Fruit fly (Drosophila melanogaster) whole organism, embryonic: Measurements from ENCODE around the gene CG44385.

Experiments
- BEAF-32 ChIP-seq: fragments of 200-800 bp; sonication (Bioruptor generic); optimal IDR thresholded peaks from 3 replicates; lab custom pipeline; 2017; ENCODE audit warnings: missing biosample characterization, missing genetic modification characterization, mild to moderate bottlenecking, moderate library complexity, missing genetic modification reagents
- BtbVII ChIP-seq: fragments of 200-800 bp; sonication (Bioruptor generic); optimal IDR thresholded peaks from 3 replicates; lab custom pipeline; 2017; ENCODE audit warnings: missing biosample characterization, mild to moderate bottlenecking, missing genetic modification characterization
- CG10147 ChIP-seq: fragments of 200-800 bp; sonication (Bioruptor generic); optimal IDR thresholded peaks from 2 replicates; lab custom pipeline; 2019; ENCODE audit warnings: missing biosample characterization, mild to moderate bottlenecking, missing genetic modification characterization, moderate library complexity
- CG10565 ChIP-seq: fragments of 200-800 bp; sonication (Bioruptor generic); optimal IDR thresholded peaks from 3 replicates; lab custom pipeline; 2016; ENCODE audit warnings: missing biosample characterization, mild to moderate bottlenecking, missing genetic modification characterization
- CG10959 ChIP-seq: fragments of 200-800 bp; sonication (Bioruptor generic); IDR thresholded peaks from 2 replicates; pipeline ENCODE4 v1.3.6; 2022; ENCODE audit warnings: missing biosample characterization, missing genetic modification characterization
- CG11456 ChIP-seq: fragments of 200-800 bp; sonication (Bioruptor generic); IDR thresholded peaks from 3 replicates; pipeline ENCODE4 v1.3.6; 2022; ENCODE audit warnings: missing biosample characterization, missing genetic modification characterization
- CG11560 ChIP-seq: fragments of 200-800 bp; sonication (Bioruptor generic); IDR thresholded peaks from 3 replicates; pipeline ENCODE4 v1.3.6; 2022; ENCODE audit warnings: missing biosample characterization, missing genetic modification characterization
- CG12071 ChIP-seq: fragments of 200-800 bp; sonication (Bioruptor generic); optimal IDR thresholded peaks from 3 replicates; lab custom pipeline; 2018; ENCODE audit warnings: missing biosample characterization, mild to moderate bottlenecking, missing genetic modification characterization
- CG12104 ChIP-seq: fragments of 200-800 bp; sonication (Bioruptor generic); optimal IDR thresholded peaks from 3 replicates; lab custom pipeline; 2016; ENCODE audit warnings: missing biosample characterization, missing genetic modification characterization
- CG12659 ChIP-seq: fragments of 200-800 bp; sonication (Bioruptor generic); optimal IDR thresholded peaks from 3 replicates; lab custom pipeline; 2017; ENCODE audit warnings: mild to moderate bottlenecking, missing biosample characterization, missing genetic modification reagents, missing genetic modification characterization
- CG13296 ChIP-seq: fragments of 200-800 bp; sonication (Bioruptor generic); optimal IDR thresholded peaks from 3 replicates; lab custom pipeline; 2018; ENCODE audit warnings: missing biosample characterization, mild to moderate bottlenecking, missing genetic modification characterization
- CG13424 ChIP-seq: fragments of 200-800 bp; sonication (Bioruptor generic); optimal IDR thresholded peaks from 2 replicates; lab custom pipeline; 2019; ENCODE audit warnings: missing biosample characterization, mild to moderate bottlenecking, missing genetic modification characterization, moderate library complexity
- CG13775 ChIP-seq: fragments of 200-800 bp; sonication (Bioruptor generic); optimal IDR thresholded peaks from 3 replicates; lab custom pipeline; 2017; ENCODE audit warnings: missing biosample characterization, mild to moderate bottlenecking, missing genetic modification characterization
- CG17361 ChIP-seq: fragments of 200-800 bp; sonication (Bioruptor generic); IDR thresholded peaks from 3 replicates; pipeline ENCODE4 v1.3.6; 2022; ENCODE audit warnings: missing biosample characterization, missing genetic modification characterization
- CG18011 ChIP-seq: fragments of 200-800 bp; sonication (Bioruptor generic); optimal IDR thresholded peaks from 2 replicates; lab custom pipeline; 2017; ENCODE audit warnings: missing biosample characterization, missing genetic modification characterization, mild to moderate bottlenecking, moderate library complexity, missing genotype
- CG2120 ChIP-seq: fragments of 200-800 bp; sonication (Bioruptor generic); optimal IDR thresholded peaks from 3 replicates; lab custom pipeline; 2016; ENCODE audit warnings: missing biosample characterization, missing genetic modification characterization
- CG2678 ChIP-seq: fragments of 200-800 bp; sonication (Bioruptor generic); optimal IDR thresholded peaks from 3 replicates; lab custom pipeline; 2019; ENCODE audit warnings: missing biosample characterization, mild to moderate bottlenecking, missing genetic modification characterization, moderate library complexity
- CG7556 ChIP-seq: fragments of 200-800 bp; sonication (Bioruptor generic); optimal IDR thresholded peaks from 2 replicates; lab custom pipeline; 2017; ENCODE audit warnings: missing biosample characterization, mild to moderate bottlenecking, missing genetic modification characterization
- CG7839 ChIP-seq: fragments of 200-800 bp; sonication (Bioruptor generic); optimal IDR thresholded peaks from 3 replicates; lab custom pipeline; 2018; ENCODE audit warnings: missing biosample characterization, mild to moderate bottlenecking, missing genetic modification characterization, moderate library complexity
- CG7963 ChIP-seq: fragments of 200-800 bp; sonication (Bioruptor generic); IDR thresholded peaks from 3 replicates; pipeline ENCODE4 v1.3.6; 2022; ENCODE audit warnings: missing biosample characterization, missing genetic modification characterization; ENCODE audit not compliant: partially characterized antibody
- CG8388 ChIP-seq: fragments of 200-800 bp; sonication (Bioruptor generic); optimal IDR thresholded peaks from 2 replicates; lab custom pipeline; 2019; ENCODE audit warnings: missing biosample characterization, mild to moderate bottlenecking, missing genetic modification characterization, moderate library complexity
- CG8924 ChIP-seq: fragments of 200-800 bp; optimal IDR thresholded peaks from 3 replicates; lab custom pipeline; 2019; ENCODE audit warnings: missing biosample characterization, mild to moderate bottlenecking, missing genetic modification characterization, moderate library complexity
- Deaf1 ChIP-seq: fragments of 200-800 bp; optimal IDR thresholded peaks from 3 replicates; lab custom pipeline; 2019; ENCODE audit warnings: missing biosample characterization, mild to moderate bottlenecking, missing genetic modification characterization, moderate library complexity
- Dek ChIP-seq: fragments of 200-800 bp; sonication (Bioruptor generic); optimal IDR thresholded peaks from 3 replicates; lab custom pipeline; 2019; ENCODE audit warnings: missing biosample characterization, mild to moderate bottlenecking, missing genetic modification characterization, moderate library complexity
- Drgx ChIP-seq: fragments of 200-800 bp; sonication (Bioruptor generic); IDR thresholded peaks from 2 replicates; pipeline ENCODE4 v1.3.6; 2022; ENCODE audit warnings: missing biosample characterization, missing genetic modification characterization
- Fer3 ChIP-seq: fragments of 200-800 bp; sonication (Bioruptor generic); optimal IDR thresholded peaks from 2 replicates; lab custom pipeline; 2018; ENCODE audit warnings: missing biosample characterization, mild to moderate bottlenecking, missing genetic modification characterization, moderate library complexity
- MTF-1 ChIP-seq: fragments of 200-800 bp; sonication (Bioruptor generic); optimal IDR thresholded peaks from 2 replicates; lab custom pipeline; 2018; ENCODE audit warnings: missing biosample characterization, mild to moderate bottlenecking, missing genetic modification characterization, borderline replicate concordance
- NK7.1 ChIP-seq: fragments of 200-800 bp; sonication (Bioruptor generic); optimal IDR thresholded peaks from 3 replicates; lab custom pipeline; 2016; ENCODE audit warnings: missing biosample characterization, missing genetic modification characterization
- Oli ChIP-seq: fragments of 200-800 bp; sonication (Bioruptor generic); optimal IDR thresholded peaks from 2 replicates; lab custom pipeline; 2018; ENCODE audit warnings: missing biosample characterization, mild to moderate bottlenecking, missing genetic modification characterization, moderate library complexity
- Xbp1 ChIP-seq: fragments of 200-800 bp; sonication (Bioruptor generic); optimal IDR thresholded peaks from 3 replicates; lab custom pipeline; 2016; ENCODE audit warnings: missing biosample characterization, mild to moderate bottlenecking, missing genetic modification characterization
- ab ChIP-seq: fragments of 200-800 bp; sonication (Bioruptor generic); optimal IDR thresholded peaks from 2 replicates; lab custom pipeline; 2016; ENCODE audit warnings: missing biosample characterization, missing genetic modification characterization
- ac ChIP-seq: fragments of 200-800 bp; sonication (Bioruptor generic); optimal IDR thresholded peaks from 3 replicates; lab custom pipeline; 2017; ENCODE audit warnings: missing biosample characterization, mild to moderate bottlenecking, missing genetic modification characterization
- bigmax ChIP-seq: fragments of 200-800 bp; sonication (Bioruptor generic); optimal IDR thresholded peaks from 2 replicates; lab custom pipeline; 2018; ENCODE audit warnings: missing biosample characterization, mild to moderate bottlenecking, missing genetic modification characterization
- chinmo ChIP-seq: fragments of 200-800 bp; sonication (Bioruptor generic); IDR thresholded peaks from 4 replicates; pipeline ENCODE4 v1.3.6; 2022; ENCODE audit warnings: missing biosample characterization, missing genetic modification characterization; ENCODE audit not compliant: partially characterized antibody
- da ChIP-seq: fragments of 200-800 bp; sonication (Bioruptor generic); optimal IDR thresholded peaks from 2 replicates; lab custom pipeline; 2016; ENCODE audit warnings: missing biosample characterization, missing genetic modification characterization
- gcm ChIP-seq: fragments of 200-800 bp; sonication (Bioruptor generic); optimal IDR thresholded peaks from 2 replicates; lab custom pipeline; 2019; ENCODE audit warnings: missing biosample characterization, mild to moderate bottlenecking, missing genetic modification characterization, moderate library complexity
- gro ChIP-seq: fragments of 200-800 bp; sonication (Bioruptor generic); optimal IDR thresholded peaks from 2 replicates; lab custom pipeline; 2016; ENCODE audit warnings: missing biosample characterization, missing genetic modification characterization
- kni ChIP-seq: fragments of 200-800 bp; sonication (Bioruptor generic); optimal IDR thresholded peaks from 3 replicates; lab custom pipeline; 2017; ENCODE audit warnings: mild to moderate bottlenecking, missing biosample characterization, missing genetic modification reagents, missing genetic modification characterization
- odd ChIP-seq: fragments of 200-800 bp; sonication (Bioruptor generic); optimal IDR thresholded peaks from 2 replicates; lab custom pipeline; 2017; ENCODE audit warnings: missing biosample characterization, mild to moderate bottlenecking, missing genetic modification characterization
- prd ChIP-seq, 3 experiments: fragments of >200 bp in 2 of 3; fragments of 200-800 bp in 1 of 3; sonication (Bioruptor generic) in 1 of 3; optimal IDR thresholded peaks in 2 of 3; IDR thresholded peaks in 1 of 3; 2 replicates in 2 of 3; 3 replicates in 1 of 3; pipeline versions ENCODE4 v1.3.6 to Lab custom; 2017 to 2022; ENCODE audit warnings: missing biosample characterization in 1 of 3, missing genetic modification characterization in 1 of 3
- psq ChIP-seq: fragments of 200-800 bp; sonication (Bioruptor generic); optimal IDR thresholded peaks from 2 replicates; lab custom pipeline; 2017; ENCODE audit warnings: missing biosample characterization, missing genetic modification characterization
- sr ChIP-seq: fragments of 200-800 bp; sonication (Bioruptor generic); IDR thresholded peaks from 3 replicates; pipeline ENCODE4 v1.3.6; 2022; ENCODE audit warnings: missing biosample characterization, missing genetic modification characterization
- ssp ChIP-seq: fragments of 200-800 bp; sonication (Bioruptor generic); IDR thresholded peaks from 2 replicates; pipeline ENCODE4 v1.3.6; 2022; ENCODE audit warnings: missing biosample characterization, missing genetic modification characterization
- stc ChIP-seq: fragments of 200-800 bp; sonication (Bioruptor generic); IDR thresholded peaks from 2 replicates; pipeline ENCODE4 v1.3.6; 2022; ENCODE audit warnings: missing biosample characterization, missing genetic modification characterization
- tin ChIP-seq: fragments of 200-800 bp; sonication (Bioruptor generic); optimal IDR thresholded peaks from 3 replicates; lab custom pipeline; 2016; ENCODE audit warnings: missing biosample characterization, missing genetic modification characterization
- vnd ChIP-seq: fragments of 200-800 bp; sonication (Bioruptor generic); IDR thresholded peaks from 3 replicates; pipeline ENCODE4 v1.3.6; 2022; ENCODE audit warnings: missing biosample characterization, missing genetic modification characterization; ENCODE audit not compliant: partially characterized antibody
- vvl ChIP-seq: fragments of 200-800 bp; sonication (Bioruptor generic); IDR thresholded peaks from 2 replicates; pipeline ENCODE4 v1.3.6; 2022; ENCODE audit warnings: missing biosample characterization, missing genetic modification characterization

CG44385 gene

DNA sequence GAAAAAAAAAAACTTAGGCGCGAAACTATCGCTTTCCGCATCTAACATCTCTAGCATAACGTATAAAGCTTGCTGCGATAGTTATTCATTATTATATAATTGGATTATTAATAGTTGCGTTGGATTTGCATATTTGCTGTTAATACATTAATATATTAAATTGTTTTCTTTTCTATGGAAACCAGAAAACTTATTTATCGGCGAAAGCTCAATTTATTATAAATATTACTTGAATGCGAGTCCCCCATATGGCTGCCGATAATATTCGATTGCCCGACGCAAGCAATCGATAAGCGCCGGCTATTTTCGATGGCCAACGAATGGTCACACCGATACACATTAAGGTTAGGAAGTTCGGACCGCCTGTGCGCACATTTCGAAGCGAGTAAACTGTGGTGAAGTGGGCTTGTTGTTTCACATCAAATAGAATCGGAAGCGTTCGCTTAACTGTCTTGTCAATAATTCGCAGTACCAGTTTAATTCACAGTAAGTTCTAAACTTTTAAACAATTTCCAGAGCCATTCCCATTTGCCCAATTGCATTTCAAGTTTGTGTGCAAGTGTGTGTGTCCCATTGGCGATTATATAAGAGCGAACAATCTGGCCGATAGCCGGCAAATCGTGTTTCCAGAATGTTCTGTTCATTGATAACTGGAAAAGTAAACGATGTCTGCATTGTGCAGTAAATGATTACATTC is 23.9 kb downstream of the CG44385 start, which contains the start of gene Hsp60A (continued):
- TF ChIP-seq CG2678 (tag; lab: Kevin White, UChicago) = peak; percentile 67
- TF ChIP-seq CG13775 (GFP tag; lab: Kevin White, UChicago) = peak; percentile 48
- peak; percentile 59 for TF ChIP-seq CG7839 (tag; lab: Kevin White, UChicago)
- TF ChIP-seq CG11456 (GFP tag; lab: Robert Waterston, UW) = 0 out of 3 replicates have a peak, but pooled peaks have one; percentile 8
- no peak for TF ChIP-seq CG10565 (GFP tag; lab: Kevin White, UChicago)
- TF ChIP-seq CG10147 (GFP tag; lab: Kevin White, UChicago) = peak; percentile 54
- peak; percentile 54 for TF ChIP-seq Fer3 (tag; lab: Kevin White, UChicago)
- TF ChIP-seq gcm (GFP tag; lab: Kevin White, UChicago) = no peak
- peak; percentile 35 for TF ChIP-seq Dek (tag; lab: Kevin White, UChicago)
- TF ChIP-seq BtbVII (GFP tag; lab: Kevin White, UChicago) = no peak
- TF ChIP-seq NK7.1 (GFP tag; lab: Kevin White, UChicago) = no peak
- no peak for TF ChIP-seq ac
- no peak for TF ChIP-seq prd (optimal IDR thresholded peaks at IDR 0.05; lab: Kevin White, UChicago)
- peak; percentile 54; the same call in 2 of the 3 replicates for TF ChIP-seq prd (GFP tag; IDR thresholded peaks at IDR 0.05; lab: Robert Waterston, UW)
- TF ChIP-seq kni (GFP tag; lab: Kevin White, UChicago) = no peak
- no peak for TF ChIP-seq odd (GFP tag; lab: Kevin White, UChicago)
- TF ChIP-seq BEAF-32 (GFP tag; lab: Kevin White, UChicago) = peak; percentile 86
- TF ChIP-seq CG8924 = peak; percentile 33
- no peak for TF ChIP-seq MTF-1
- peak; percentile 36 for TF ChIP-seq CG13296 (GFP tag; lab: Kevin White, UChicago)
- TF ChIP-seq chinmo (GFP tag; lab: Robert Waterston, UW) = peak; percentile 61; the same call in 1 of the 4 replicates
- peak; percentile 26 for TF ChIP-seq CG12104
- peak; percentile 21 for TF ChIP-seq CG7556 (GFP tag; lab: Kevin White, UChicago)
- TF ChIP-seq CG2120 (GFP tag; lab: Kevin White, UChicago) = peak; percentile 63
- peak; percentile 32; the same call in 1 of the 2 replicates for TF ChIP-seq CG10959 (GFP tag; lab: Robert Waterston, UW)
- TF ChIP-seq CG8388 (GFP tag; lab: Kevin White, UChicago) = peak; percentile 15
- TF ChIP-seq stc (GFP tag; lab: Robert Waterston, UW) = no peak
- TF ChIP-seq CG12071 (GFP tag; lab: Kevin White, UChicago) = no peak
- TF ChIP-seq Drgx (GFP tag; lab: Robert Waterston, UW) = peak; percentile 27; the same call in 1 of the 2 replicates
- peak; percentile 95 for TF ChIP-seq bigmax (GFP tag; lab: Kevin White, UChicago)
- TF ChIP-seq sr (GFP tag; lab: Robert Waterston, UW) = no peak
- TF ChIP-seq CG7963 = 0 out of 3 replicates have a peak, but pooled peaks have one; percentile 54
- TF ChIP-seq gro (GFP tag; lab: Kevin White, UChicago) = no peak
- TF ChIP-seq Deaf1 (tag; lab: Kevin White, UChicago) = no peak
- TF ChIP-seq psq (GFP tag; lab: Kevin White, UChicago) = no peak
- peak; percentile 60; the same call in 2 of the 3 replicates for TF ChIP-seq CG17361 (GFP tag; lab: Robert Waterston, UW)
- 0 out of 2 replicates have a peak, but pooled peaks have one; percentile 18 for TF ChIP-seq vvl (GFP tag; lab: Robert Waterston, UW)
- peak; percentile 2 for TF ChIP-seq Oli (tag; lab: Kevin White, UChicago)
- TF ChIP-seq CG11560 (tag; lab: Robert Waterston, UW) = peak; percentile 98
- TF ChIP-seq CG13424 (tag; lab: Kevin White, UChicago) = peak; percentile 75
- peak; percentile 54 for TF ChIP-seq CG12659 (GFP tag; lab: Kevin White, UChicago)
- peak; percentile 59 for TF ChIP-seq Xbp1 (GFP tag; lab: Kevin White, UChicago)
- TF ChIP-seq ssp = peak; percentile 30; the same call in 1 of the 2 replicates
- no peak for TF ChIP-seq da
- no peak for TF ChIP-seq CG18011 (GFP tag; lab: Kevin White, UChicago)
- TF ChIP-seq vnd (GFP tag; lab: Robert Waterston, UW) = peak; percentile 80
- TF ChIP-seq ab (GFP tag; lab: Kevin White, UChicago) = no peak
- peak; percentile 68 for TF ChIP-seq tin
